Worm (Caenorhabditis elegans): ENCODE data around the gene K05G3.2.

ce11 chrX:16487068-16487658, 7.6 kb upstream of the K05G3.2 start, which contains the start of gene cah-3:
- no peak for TF ChIP-seq ama-1 (optimal IDR thresholded peaks at IDR 0.05)
- no peak for TF ChIP-seq F13C5.2 (tag; optimal IDR thresholded peaks at IDR 0.05)
- no peak for TF ChIP-seq tbx-37 (GFP tag; conservative IDR thresholded peaks at IDR 0.05)
- no peak for TF ChIP-seq ceh-13 (GFP tag; optimal IDR thresholded peaks at IDR 0.05)
- TF ChIP-seq tbx-11 (GFP tag; IDR thresholded peaks at IDR 0.05): no peak
- TF ChIP-seq pes-1 (GFP tag; IDR thresholded peaks at IDR 0.05): no peak
- no peak for TF ChIP-seq ceh-36 (tag; optimal IDR thresholded peaks at IDR 0.05)
- TF ChIP-seq B0310.2 (tag; optimal IDR thresholded peaks at IDR 0.05): no peak
- TF ChIP-seq sea-1 (GFP tag; conservative IDR thresholded peaks at IDR 0.05): no peak
- TF ChIP-seq aly-1 (tag; optimal IDR thresholded peaks at IDR 0.05): no peak
- TF ChIP-seq tra-4 (tag; optimal IDR thresholded peaks at IDR 0.05): no peak

All from whole organism, early embryonic.